Worm (Caenorhabditis elegans) whole organism, L1 larva: ENCODE results near the gene C30H6.8.

Source experiments
- ces-1 ChIP-seq: fragments of 150-350 bp; optimal IDR thresholded peaks from 2 replicates; lab custom pipeline; 2014; ENCODE audit warnings: missing biosample characterization, missing genetic modification reagents, missing genetic modification characterization
- egl-27 ChIP-seq, 2 experiments: fragments of 150-350 bp in 1 of 2; sonication (generic microtip); optimal IDR thresholded peaks; 3 replicates each; lab custom pipeline; 2017 to 2018; ENCODE audit warnings: missing biosample characterization in 2 of 2, missing genetic modification characterization in 2 of 2, missing genetic modification reagents in 2 of 2
- fkh-10 ChIP-seq: sonication (generic microtip); optimal IDR thresholded peaks from 2 replicates; lab custom pipeline; 2017; ENCODE audit warnings: missing biosample characterization, missing genetic modification reagents, missing genetic modification characterization
- lin-15B ChIP-seq: fragments of 150-350 bp; sonication (generic microtip); optimal IDR thresholded peaks from 3 replicates; lab custom pipeline; 2014; ENCODE audit warnings: missing biosample characterization, missing genetic modification characterization
- lir-3 ChIP-seq: sonication (generic microtip); optimal IDR thresholded peaks from 2 replicates; lab custom pipeline; 2016; ENCODE audit warnings: mild to moderate bottlenecking, missing genetic modification characterization, moderate library complexity, missing compliant biosample characterization; ENCODE audit not compliant: poor library complexity
- mdl-1 ChIP-seq, 2 experiments: fragments of 150-350 bp; optimal IDR thresholded peaks; 2 replicates each; lab custom pipeline; 2014 to 2017; ENCODE audit warnings: missing biosample characterization in 2 of 2, missing genetic modification characterization in 2 of 2, inconsistent platforms in 1 of 2
- nhr-237 ChIP-seq: fragments of 150-350 bp; optimal IDR thresholded peaks from 2 replicates; lab custom pipeline; 2014; ENCODE audit warnings: missing biosample characterization, missing genetic modification characterization
- nhr-28 ChIP-seq: fragments of 150-350 bp; optimal IDR thresholded peaks from 2 replicates; lab custom pipeline; 2014; ENCODE audit warnings: missing biosample characterization, missing genetic modification characterization
- nhr-47 ChIP-seq: sonication (generic microtip); optimal IDR thresholded peaks from 2 replicates; lab custom pipeline; 2016; ENCODE audit warnings: mild to moderate bottlenecking, missing genetic modification characterization, moderate library complexity, missing compliant biosample characterization
- unc-62 ChIP-seq: fragments of 150-350 bp; optimal IDR thresholded peaks from 2 replicates; lab custom pipeline; 2014; ENCODE audit warnings: missing biosample characterization, missing genetic modification reagents, missing genetic modification characterization

ce11 chrIV:17338920-17339510 is 43.1 kb upstream of the C30H6.8 start, which contains the start of gene C49C3.10:
- TF ChIP-seq mdl-1 (tag; optimal IDR thresholded peaks at IDR 0.05; lab: Kevin White, UChicago) (no peak), ces-1 (GFP tag; lab: Kevin White, UChicago) (no peak), lin-15B (tag; lab: Kevin White, UChicago) (no peak), unc-62 (GFP tag; lab: Kevin White, UChicago) (no peak), nhr-28 (no peak), nhr-47 (tag; lab: Kevin White, UChicago) (no peak), nhr-237 (tag; lab: Kevin White, UChicago) (no peak), fkh-10 (GFP tag; lab: Kevin White, UChicago) (no peak), lir-3 (tag; lab: Kevin White, UChicago) (no peak), egl-27 (tag; optimal IDR thresholded peaks at IDR 0.05; lab: Kevin White, UChicago) (no peak)
